Fruit fly (Drosophila melanogaster): ENCODE measurements around the gene CG46383.

dm6 chr3R:15984483-15985118 is 33.9 kb upstream of the CG46383 start:
- no peak for TF ChIP-seq h (optimal IDR thresholded peaks at IDR 0.05)
- no peak for TF ChIP-seq CG2875 (GFP tag; optimal IDR thresholded peaks at IDR 0.05)
- no peak for TF ChIP-seq maf-S (GFP tag; optimal IDR thresholded peaks at IDR 0.05)

All from whole organism, embryonic.